Worm (Caenorhabditis elegans) whole organism, L2 larva: Measurements from ENCODE around the gene spk-1.
A peak's percentile ranks its signal among the peaks of the same experiment; 100 is the strongest.

Experiments used
- C34F6.9 ChIP-seq: fragments of 150-350 bp; optimal IDR thresholded peaks from 2 replicates; lab custom pipeline; 2014; ENCODE audit warnings: missing biosample characterization, missing genetic modification characterization
- F13H6.1 ChIP-seq: sonication (generic microtip); optimal IDR thresholded peaks from 2 replicates; lab custom pipeline; 2016; ENCODE audit warnings: missing genetic modification characterization, missing compliant biosample characterization
- R02D3.7 ChIP-seq: fragments of 150-350 bp; optimal IDR thresholded peaks from 2 replicates; lab custom pipeline; 2014; ENCODE audit warnings: missing biosample characterization, missing genetic modification characterization
- Y55F3AM.14 ChIP-seq: fragments of 200-800 bp; sonication (Bioruptor generic); optimal IDR thresholded peaks from 2 replicates; lab custom pipeline; 2018; ENCODE audit warnings: mild to moderate bottlenecking, missing genetic modification characterization, missing compliant biosample characterization
- ZK546.5 ChIP-seq: sonication (generic microtip); optimal IDR thresholded peaks from 2 replicates; lab custom pipeline; 2017; ENCODE audit warnings: missing biosample characterization, missing genetic modification characterization
- alr-1 ChIP-seq: fragments of 150-350 bp; optimal IDR thresholded peaks from 2 replicates; lab custom pipeline; 2014; ENCODE audit warnings: missing biosample characterization, missing genetic modification characterization
- aly-2 ChIP-seq: fragments of 150-350 bp; optimal IDR thresholded peaks from 2 replicates; lab custom pipeline; 2014; ENCODE audit warnings: missing biosample characterization, missing genetic modification characterization
- ama-1 ChIP-seq: fragments of 150-350 bp; optimal IDR thresholded peaks from 2 replicates; lab custom pipeline; 2018; ENCODE audit warnings: inconsistent platforms
- blmp-1 ChIP-seq: sonication (generic microtip); optimal IDR thresholded peaks from 2 replicates; lab custom pipeline; 2017; ENCODE audit warnings: missing genetic modification characterization, mild to moderate bottlenecking, missing compliant biosample characterization, antibody characterized with exemption, moderate library complexity; ENCODE audit not compliant: insufficient read depth
- ceh-16 ChIP-seq: fragments of 150-350 bp; optimal IDR thresholded peaks from 2 replicates; lab custom pipeline; 2014; ENCODE audit warnings: missing biosample characterization, missing genetic modification characterization
- ceh-82 ChIP-seq: fragments of 150-350 bp; optimal IDR thresholded peaks from 2 replicates; lab custom pipeline; 2014; ENCODE audit warnings: missing biosample characterization, missing genetic modification characterization
- crh-2 ChIP-seq: sonication (generic microtip); optimal IDR thresholded peaks from 2 replicates; lab custom pipeline; 2017; ENCODE audit warnings: missing biosample characterization, missing genetic modification characterization
- dmd-4 ChIP-seq: sonication (generic microtip); optimal IDR thresholded peaks from 2 replicates; lab custom pipeline; 2017; ENCODE audit warnings: missing biosample characterization, missing genetic modification characterization
- egl-27 ChIP-seq: sonication (generic microtip); optimal IDR thresholded peaks from 3 replicates; lab custom pipeline; 2017; ENCODE audit warnings: missing biosample characterization, missing genetic modification reagents, missing genetic modification characterization
- elt-1 ChIP-seq: fragments of 150-350 bp; optimal IDR thresholded peaks from 2 replicates; lab custom pipeline; 2014; ENCODE audit warnings: missing biosample characterization, missing genetic modification characterization
- elt-3 ChIP-seq: sonication (generic microtip); optimal IDR thresholded peaks from 2 replicates; lab custom pipeline; 2017; ENCODE audit warnings: missing biosample characterization, missing genetic modification characterization
- fos-1 ChIP-seq: fragments of 150-350 bp; optimal IDR thresholded peaks from 2 replicates; lab custom pipeline; 2014; ENCODE audit warnings: missing biosample characterization, missing genetic modification characterization
- gmeb-1 ChIP-seq: fragments of 150-350 bp; optimal IDR thresholded peaks from 2 replicates; lab custom pipeline; 2014; ENCODE audit warnings: missing biosample characterization, missing genetic modification characterization
- lin-11 ChIP-seq: fragments of 150-350 bp; sonication (generic microtip); optimal IDR thresholded peaks from 2 replicates; lab custom pipeline; 2014; ENCODE audit warnings: missing biosample characterization, missing genetic modification characterization, inconsistent platforms, mixed read lengths
- lin-13 ChIP-seq: fragments of 150-350 bp; optimal IDR thresholded peaks from 2 replicates; lab custom pipeline; 2014; ENCODE audit warnings: missing biosample characterization, missing genetic modification reagents, missing genetic modification characterization
- lin-39 ChIP-seq: fragments of 150-350 bp; optimal IDR thresholded peaks from 2 replicates; lab custom pipeline; 2014; ENCODE audit warnings: missing biosample characterization, missing genetic modification reagents, missing genetic modification characterization
- lsy-2 ChIP-seq, 2 experiments: fragments of 150-350 bp in 1 of 2; sonication (generic microtip) in 1 of 2; optimal IDR thresholded peaks; 2 replicates each; lab custom pipeline; 2014 to 2017; ENCODE audit warnings: missing biosample characterization in 2 of 2, missing genetic modification characterization in 2 of 2
- mab-5 ChIP-seq: fragments of 150-350 bp; optimal IDR thresholded peaks from 2 replicates; lab custom pipeline; 2014; ENCODE audit warnings: missing biosample characterization, missing genetic modification characterization
- mbf-1 ChIP-seq: sonication (generic microtip); optimal IDR thresholded peaks from 2 replicates; lab custom pipeline; 2017; ENCODE audit warnings: missing biosample characterization, missing genetic modification characterization
- mdl-1 ChIP-seq, 2 experiments: fragments of 150-350 bp in 1 of 2; sonication (generic microtip) in 1 of 2; optimal IDR thresholded peaks; 2 replicates each; lab custom pipeline; 2017; ENCODE audit warnings: missing biosample characterization in 2 of 2, missing genetic modification characterization in 2 of 2
- nhr-10 ChIP-seq: sonication (generic microtip); optimal IDR thresholded peaks from 2 replicates; lab custom pipeline; 2017; ENCODE audit warnings: missing biosample characterization, missing genetic modification characterization
- nhr-11 ChIP-seq: fragments of 150-350 bp; optimal IDR thresholded peaks from 2 replicates; lab custom pipeline; 2014; ENCODE audit warnings: missing biosample characterization, missing genetic modification characterization
- nhr-12 ChIP-seq: fragments of 150-350 bp; optimal IDR thresholded peaks from 2 replicates; lab custom pipeline; 2014; ENCODE audit warnings: missing biosample characterization, missing genetic modification characterization
- nhr-129 ChIP-seq: fragments of 150-350 bp; optimal IDR thresholded peaks from 2 replicates; lab custom pipeline; 2014; ENCODE audit warnings: missing biosample characterization, missing genetic modification characterization
- nhr-21 ChIP-seq: fragments of 150-350 bp; optimal IDR thresholded peaks from 2 replicates; lab custom pipeline; 2014; ENCODE audit warnings: missing biosample characterization, missing genetic modification characterization
- nhr-23 ChIP-seq: fragments of 150-350 bp; optimal IDR thresholded peaks from 2 replicates; lab custom pipeline; 2014; ENCODE audit warnings: missing biosample characterization, missing genetic modification reagents, missing genetic modification characterization
- nhr-237 ChIP-seq: fragments of 150-350 bp; optimal IDR thresholded peaks from 2 replicates; lab custom pipeline; 2014; ENCODE audit warnings: missing biosample characterization, missing genetic modification characterization
- nhr-25 ChIP-seq: fragments of 150-350 bp; sonication (generic microtip); optimal IDR thresholded peaks from 3 replicates; lab custom pipeline; 2014; ENCODE audit warnings: missing biosample characterization, missing genetic modification characterization
- nhr-6 ChIP-seq: fragments of 150-350 bp; optimal IDR thresholded peaks from 2 replicates; lab custom pipeline; 2014; ENCODE audit warnings: missing biosample characterization, missing genetic modification characterization
- nhr-77 ChIP-seq: fragments of 150-350 bp; optimal IDR thresholded peaks from 2 replicates; lab custom pipeline; 2014; ENCODE audit warnings: missing biosample characterization, missing genetic modification characterization
- peb-1 ChIP-seq: fragments of 150-350 bp; optimal IDR thresholded peaks from 2 replicates; lab custom pipeline; 2014; ENCODE audit warnings: missing biosample characterization, missing genetic modification characterization
- sem-4 ChIP-seq: fragments of 150-350 bp; optimal IDR thresholded peaks from 2 replicates; lab custom pipeline; 2014; ENCODE audit warnings: missing biosample characterization, missing genetic modification reagents, missing genetic modification characterization
- skn-1 ChIP-seq: sonication (generic microtip); optimal IDR thresholded peaks from 2 replicates; lab custom pipeline; 2017; ENCODE audit warnings: missing biosample characterization, missing genetic modification characterization
- sma-3 ChIP-seq: sonication (generic microtip); optimal IDR thresholded peaks from 2 replicates; lab custom pipeline; 2016; ENCODE audit warnings: missing genetic modification reagents, missing genetic modification characterization, missing compliant biosample characterization
- sma-9 ChIP-seq, 2 experiments: fragments of 150-350 bp in 1 of 2; sonication (generic microtip) in 1 of 2; optimal IDR thresholded peaks; 2 replicates each; lab custom pipeline; 2014 to 2016; ENCODE audit warnings: missing genetic modification characterization in 2 of 2, mild to moderate bottlenecking in 1 of 2, missing biosample characterization in 1 of 2, missing compliant biosample characterization in 1 of 2, missing genetic modification reagents in 1 of 2, moderate library complexity in 1 of 2
- snpc-4 ChIP-seq: fragments of 150-350 bp; optimal IDR thresholded peaks from 2 replicates; lab custom pipeline; 2014; ENCODE audit warnings: missing biosample characterization, missing genetic modification characterization
- unc-39 ChIP-seq: fragments of 150-350 bp; optimal IDR thresholded peaks from 2 replicates; lab custom pipeline; 2014; ENCODE audit warnings: missing biosample characterization, missing genetic modification characterization
- unc-55 ChIP-seq: fragments of 150-350 bp; sonication (generic microtip); optimal IDR thresholded peaks from 3 replicates; lab custom pipeline; 2014; ENCODE audit warnings: missing biosample characterization, missing genetic modification reagents, missing genetic modification characterization
- unc-62 ChIP-seq: fragments of 150-350 bp; optimal IDR thresholded peaks from 2 replicates; lab custom pipeline; 2014; ENCODE audit warnings: missing biosample characterization, missing genetic modification reagents, missing genetic modification characterization
- zag-1 ChIP-seq: fragments of 150-350 bp; optimal IDR thresholded peaks from 2 replicates; lab custom pipeline; 2014; ENCODE audit warnings: missing biosample characterization, missing genetic modification characterization
- ztf-1 ChIP-seq: fragments of 200-800 bp; sonication (Bioruptor generic); conservative IDR thresholded peaks from 2 replicates; pipeline ENCODE4 v1.3.6; 2022; ENCODE audit warnings: missing genetic modification characterization, missing compliant biosample characterization
- ztf-11 ChIP-seq: sonication (generic microtip); optimal IDR thresholded peaks from 2 replicates; lab custom pipeline; 2017; ENCODE audit warnings: missing biosample characterization, missing genetic modification characterization
- ztf-4 ChIP-seq: fragments of 150-350 bp; optimal IDR thresholded peaks from 2 replicates; lab custom pipeline; 2014; ENCODE audit warnings: missing biosample characterization, missing genetic modification characterization

The spk-1 gene

ce11 chrIII:9507799-9508198, 51.4 kb downstream of the spk-1 start, which contains the start of gene vha-14 (continued):
- TF ChIP-seq ztf-1 (GFP tag; lab: Robert Waterston, UW) (no peak), ceh-16 (tag; lab: Kevin White, UChicago) (no peak), nhr-77 (tag; lab: Kevin White, UChicago) (no peak), mbf-1 (tag; lab: Kevin White, UChicago) (no peak), aly-2 (no peak), sma-3 (peak; percentile 4), elt-3 (tag; lab: Kevin White, UChicago) (no peak), snpc-4 (tag; lab: Kevin White, UChicago) (peak; percentile 31), fos-1 (tag; lab: Kevin White, UChicago) (peak; percentile 60), zag-1 (tag; lab: Kevin White, UChicago) (no peak), sem-4 (tag; lab: Kevin White, UChicago) (no peak), ceh-82 (tag; lab: Kevin White, UChicago) (no peak), nhr-21 (peak; percentile 9), nhr-10 (tag; lab: Kevin White, UChicago) (no peak), alr-1 (tag; lab: Kevin White, UChicago) (no peak), elt-1 (tag; lab: Kevin White, UChicago) (no peak), C34F6.9 (tag; lab: Kevin White, UChicago) (peak; percentile 81), lsy-2 (tag; optimal IDR thresholded peaks at IDR 0.05; lab: Kevin White, UChicago) (peak in 1 of 2 experiments; percentile 71), peb-1 (tag; lab: Kevin White, UChicago) (no peak), egl-27 (tag; lab: Kevin White, UChicago) (no peak), nhr-129 (tag; lab: Kevin White, UChicago) (peak; percentile 74)
- TF ChIP-seq, all 48 proteins: peak for 12

ce11 chrIII:9509764-9510370, 53.5 kb downstream of the spk-1 start:
- TF ChIP-seq nhr-25 (tag; lab: Kevin White, UChicago), result peak; percentile 53
- no peak for TF ChIP-seq ceh-82 (tag; lab: Kevin White, UChicago)
- TF ChIP-seq nhr-10 (tag; lab: Kevin White, UChicago), result no peak
- no peak for TF ChIP-seq elt-1 (tag; lab: Kevin White, UChicago)
- TF ChIP-seq gmeb-1 (tag; lab: Kevin White, UChicago), result peak; percentile 4
- TF ChIP-seq lin-13 (GFP tag; lab: Kevin White, UChicago), result peak; percentile 23
- TF ChIP-seq nhr-12, result no peak
- TF ChIP-seq unc-39 (tag; lab: Kevin White, UChicago), result no peak
- no peak for TF ChIP-seq ZK546.5 (tag; lab: Kevin White, UChicago)
- TF ChIP-seq unc-62, result no peak
- TF ChIP-seq ztf-11 (tag; lab: Kevin White, UChicago), result no peak
- no peak for TF ChIP-seq dmd-4 (tag; lab: Kevin White, UChicago)
- no peak for TF ChIP-seq lin-39 (tag; lab: Kevin White, UChicago)
- TF ChIP-seq F13H6.1, result peak; percentile 37
- no peak for TF ChIP-seq mbf-1 (tag; lab: Kevin White, UChicago)
- peak; percentile 38 for TF ChIP-seq unc-55
- peak; percentile 30 for TF ChIP-seq crh-2
- TF ChIP-seq nhr-237 (tag; lab: Kevin White, UChicago), result no peak
- no peak for TF ChIP-seq alr-1 (tag; lab: Kevin White, UChicago)
- no peak for TF ChIP-seq blmp-1 (tag; lab: Kevin White, UChicago)
- no peak for TF ChIP-seq Y55F3AM.14 (GFP tag; lab: Kevin White, UChicago)
- TF ChIP-seq elt-3 (tag; lab: Kevin White, UChicago), result no peak
- TF ChIP-seq nhr-6 (tag; lab: Kevin White, UChicago), result peak; percentile 42
- TF ChIP-seq ztf-4 (tag; lab: Kevin White, UChicago), result peak; percentile 23
- peak in 1 of 2 experiments; percentile 42 for TF ChIP-seq lsy-2 (tag; optimal IDR thresholded peaks at IDR 0.05; lab: Kevin White, UChicago)
- TF ChIP-seq C34F6.9 (tag; lab: Kevin White, UChicago), result peak; percentile 36
- TF ChIP-seq aly-2, result no peak
- no peak for TF ChIP-seq nhr-11 (tag; lab: Kevin White, UChicago)
- no peak for TF ChIP-seq skn-1
- no peak for TF ChIP-seq sma-9 (GFP tag; optimal IDR thresholded peaks at IDR 0.05; lab: Kevin White, UChicago)
- TF ChIP-seq sma-9 (tag; optimal IDR thresholded peaks at IDR 0.05; lab: Kevin White, UChicago), result no peak
- no peak for TF ChIP-seq snpc-4 (tag; lab: Kevin White, UChicago)
- no peak for TF ChIP-seq nhr-77 (tag; lab: Kevin White, UChicago)
- no peak for TF ChIP-seq ceh-16 (tag; lab: Kevin White, UChicago)
- TF ChIP-seq peb-1 (tag; lab: Kevin White, UChicago), result no peak
- TF ChIP-seq fos-1 (tag; lab: Kevin White, UChicago), result no peak
- TF ChIP-seq nhr-129 (tag; lab: Kevin White, UChicago), result no peak
- TF ChIP-seq ama-1 (lab: Kevin White, UChicago), result peak; percentile 39
- no peak for TF ChIP-seq sem-4 (tag; lab: Kevin White, UChicago)
- no peak for TF ChIP-seq sma-3
- no peak for TF ChIP-seq ztf-1 (GFP tag; lab: Robert Waterston, UW)
- TF ChIP-seq nhr-23 (tag; lab: Kevin White, UChicago), result no peak
- no peak for TF ChIP-seq R02D3.7 (tag; lab: Kevin White, UChicago)
- TF ChIP-seq nhr-21, result no peak
- TF ChIP-seq mdl-1 (tag; optimal IDR thresholded peaks at IDR 0.05; lab: Kevin White, UChicago), result no peak
- no peak for TF ChIP-seq mab-5 (tag; lab: Kevin White, UChicago)
- no peak for TF ChIP-seq lin-11 (tag; lab: Kevin White, UChicago)
- TF ChIP-seq zag-1 (tag; lab: Kevin White, UChicago), result peak; percentile 29
- TF ChIP-seq egl-27 (tag; lab: Kevin White, UChicago), result no peak
